Worm (Caenorhabditis elegans): Measurements from ENCODE around the gene srh-105.

ce11 chrII:526375-526774, 17.2 kb upstream of the srh-105 start, which contains the start of gene lgc-34:
- TF ChIP-seq ceh-28 (tag; optimal IDR thresholded peaks at IDR 0.05) (no peak), snpc-4 (tag; optimal IDR thresholded peaks at IDR 0.05) (no peak), nhr-28 (tag; optimal IDR thresholded peaks at IDR 0.05) (no peak), ZK546.5 (tag; optimal IDR thresholded peaks at IDR 0.05) (no peak), nhr-12 (tag; optimal IDR thresholded peaks at IDR 0.05) (no peak), egl-5 (tag; optimal IDR thresholded peaks at IDR 0.05) (no peak), pqm-1 (tag; optimal IDR thresholded peaks at IDR 0.05) (no peak), ceh-9 (tag; optimal IDR thresholded peaks at IDR 0.05) (no peak), aly-2 (tag; optimal IDR thresholded peaks at IDR 0.05) (no peak), ama-1 (optimal IDR thresholded peaks at IDR 0.05) (no peak), tbx-2 (tag; optimal IDR thresholded peaks at IDR 0.05) (no peak), lin-15B (tag; optimal IDR thresholded peaks at IDR 0.05) (no peak), nhr-76 (tag; optimal IDR thresholded peaks at IDR 0.05) (no peak)

Data from whole organism, L3 larva.